Worm (Caenorhabditis elegans): ENCODE measurements around the gene sec-15.

sec-15 gene

ce11 chrX:8810908-8811307 lies 24.6 kb downstream of the sec-15 start, which contains the start of gene R04E5.9:
R04E5.9 (minus strand) TSS chrX:8811142.
- no peak for TF ChIP-seq zip-5 (tag; optimal IDR thresholded peaks at IDR 0.05)
- TF ChIP-seq ceh-2 (tag; optimal IDR thresholded peaks at IDR 0.05): peak; percentile 63
- peak; percentile 75 for TF ChIP-seq pros-1 (tag; optimal IDR thresholded peaks at IDR 0.05)
- TF ChIP-seq ztf-16 (tag; optimal IDR thresholded peaks at IDR 0.05): peak; percentile 23
- no peak for TF ChIP-seq npax-4 (tag; optimal IDR thresholded peaks at IDR 0.05)
- no peak for TF ChIP-seq madf-2 (tag; optimal IDR thresholded peaks at IDR 0.05)
- no peak for TF ChIP-seq ceh-9 (tag; optimal IDR thresholded peaks at IDR 0.05)
- TF ChIP-seq ceh-6 (GFP tag; optimal IDR thresholded peaks at IDR 0.05): no peak
- TF ChIP-seq hlh-8 (tag; optimal IDR thresholded peaks at IDR 0.05): peak; percentile 73
- peak; percentile 85 for TF ChIP-seq tbx-2 (tag; optimal IDR thresholded peaks at IDR 0.05)
- TF ChIP-seq ceh-19 (GFP tag; optimal IDR thresholded peaks at IDR 0.05): peak; percentile 29
- no peak for TF ChIP-seq hlh-6 (tag; optimal IDR thresholded peaks at IDR 0.05)
- peak; percentile 76 for TF ChIP-seq ceh-34 (tag; optimal IDR thresholded peaks at IDR 0.05)
- no peak for TF ChIP-seq ceh-24 (tag; optimal IDR thresholded peaks at IDR 0.05)
- no peak for TF ChIP-seq ceh-45 (GFP tag; IDR thresholded peaks at IDR 0.05)
- TF ChIP-seq sox-4 (tag; optimal IDR thresholded peaks at IDR 0.05): peak; percentile 25
- TF ChIP-seq K09A11.1 (tag; optimal IDR thresholded peaks at IDR 0.05; ENCODE audit: insufficient read depth): no peak
- TF ChIP-seq unc-86 (tag; optimal IDR thresholded peaks at IDR 0.05): no peak
- no peak for TF ChIP-seq lim-6 (tag; optimal IDR thresholded peaks at IDR 0.05)
- no peak for TF ChIP-seq hlh-15 (tag; optimal IDR thresholded peaks at IDR 0.05)
- peak; percentile 87 for TF ChIP-seq ref-2 (tag; optimal IDR thresholded peaks at IDR 0.05)
- no peak for TF ChIP-seq elt-4 (tag; optimal IDR thresholded peaks at IDR 0.05)
- peak; percentile 85 for TF ChIP-seq ceh-48 (tag; optimal IDR thresholded peaks at IDR 0.05)
- no peak for TF ChIP-seq pha-4 (tag; optimal IDR thresholded peaks at IDR 0.05)
- TF ChIP-seq lin-11 (tag; optimal IDR thresholded peaks at IDR 0.05): no peak
- no peak for TF ChIP-seq hlh-13 (GFP tag; optimal IDR thresholded peaks at IDR 0.05)
- no peak for TF ChIP-seq pat-9 (tag; optimal IDR thresholded peaks at IDR 0.05)
- TF ChIP-seq ceh-18 (tag; optimal IDR thresholded peaks at IDR 0.05): peak; percentile 75
- TF ChIP-seq K02D7.2 (tag; optimal IDR thresholded peaks at IDR 0.05): no peak
- TF ChIP-seq fkh-10 (GFP tag; optimal IDR thresholded peaks at IDR 0.05): no peak
- TF ChIP-seq ceh-22 (tag; optimal IDR thresholded peaks at IDR 0.05): no peak
- TF ChIP-seq odd-2 (tag; optimal IDR thresholded peaks at IDR 0.05): no peak
- peak; percentile 47 for TF ChIP-seq pqm-1 (tag; optimal IDR thresholded peaks at IDR 0.05)
- TF ChIP-seq C08G9.2 (tag; optimal IDR thresholded peaks at IDR 0.05): peak; percentile 32
- TF ChIP-seq unc-3 (GFP tag; conservative IDR thresholded peaks at IDR 0.05): no peak
- TF ChIP-seq unc-3 (tag; optimal IDR thresholded peaks at IDR 0.05): no peak
- TF ChIP-seq che-1 (tag; optimal IDR thresholded peaks at IDR 0.05): no peak
- TF ChIP-seq ceh-14 (tag; optimal IDR thresholded peaks at IDR 0.05): peak; percentile 67
- TF ChIP-seq pag-3 (tag; optimal IDR thresholded peaks at IDR 0.05; ENCODE audit: borderline replicate concordance): no peak
- TF ChIP-seq pha-2 (tag; optimal IDR thresholded peaks at IDR 0.05): no peak
- peak; percentile 20 for TF ChIP-seq fkh-6 (tag; optimal IDR thresholded peaks at IDR 0.05)
- TF ChIP-seq ceh-30 (tag; optimal IDR thresholded peaks at IDR 0.05): no peak
- no peak for TF ChIP-seq unc-55 (GFP tag; optimal IDR thresholded peaks at IDR 0.05)
- TF ChIP-seq ttx-3 (tag; optimal IDR thresholded peaks at IDR 0.05): peak; percentile 17
- TF ChIP-seq C38D4.7 (GFP tag; optimal IDR thresholded peaks at IDR 0.05): no peak
- peak; percentile 42 for TF ChIP-seq syd-9 (tag; optimal IDR thresholded peaks at IDR 0.05)
- TF ChIP-seq fax-1 (tag; optimal IDR thresholded peaks at IDR 0.05): no peak
- TF ChIP-seq rnt-1 (tag; optimal IDR thresholded peaks at IDR 0.05): no peak
- no peak for TF ChIP-seq sox-2 (GFP tag; IDR thresholded peaks at IDR 0.05)
- TF ChIP-seq ceh-31 (tag; optimal IDR thresholded peaks at IDR 0.05): peak; percentile 86
- no peak for TF ChIP-seq T23F11.4 (GFP tag; optimal IDR thresholded peaks at IDR 0.05)
- TF ChIP-seq eyg-1 (tag; optimal IDR thresholded peaks at IDR 0.05): peak; percentile 30
- peak; percentile 75 for TF ChIP-seq unc-42 (tag; optimal IDR thresholded peaks at IDR 0.05)
- peak; percentile 42 for TF ChIP-seq ets-4 (tag; optimal IDR thresholded peaks at IDR 0.05)

Measured in whole organism, late embryonic.